Fruit fly (Drosophila melanogaster): ENCODE data around the gene CCT1.

Gene CCT1

dm6 chr3R:22464611-22465113, 26.6 kb downstream of the CCT1 start, which contains the start of gene CG7054 (continued):
- no peak for TF ChIP-seq pan (optimal IDR thresholded peaks at IDR 0.05)
- TF ChIP-seq pan (GFP tag; optimal IDR thresholded peaks at IDR 0.05 in 1 of 2, IDR thresholded peaks at IDR 0.05 in 1 of 2): no peak
- TF ChIP-seq CG6272 (GFP tag; IDR thresholded peaks at IDR 0.05): no peak
- no peak for TF ChIP-seq toy (GFP tag; IDR thresholded peaks at IDR 0.05)
- TF ChIP-seq ind (GFP tag; optimal IDR thresholded peaks at IDR 0.05): no peak
- TF ChIP-seq Lhr (GFP tag; optimal IDR thresholded peaks at IDR 0.05): no peak
- no peak for TF ChIP-seq Hsf (GFP tag; optimal IDR thresholded peaks at IDR 0.05)
- TF ChIP-seq HmgD (GFP tag; optimal IDR thresholded peaks at IDR 0.05): no peak
- TF ChIP-seq CG7786 (GFP tag; optimal IDR thresholded peaks at IDR 0.05): no peak
- TF ChIP-seq CG12744 (GFP tag; optimal IDR thresholded peaks at IDR 0.05): no peak
- peak; percentile 14 for TF ChIP-seq CG10147 (GFP tag; optimal IDR thresholded peaks at IDR 0.05)
- no peak for TF ChIP-seq pita (GFP tag; optimal IDR thresholded peaks at IDR 0.05)
- TF ChIP-seq pzg (GFP tag; optimal IDR thresholded peaks at IDR 0.05): peak; percentile 16
- TF ChIP-seq schlank (tag; optimal IDR thresholded peaks at IDR 0.05): no peak
- peak; percentile 48 for TF ChIP-seq NfI (GFP tag; optimal IDR thresholded peaks at IDR 0.05)
- no peak for TF ChIP-seq Hand (GFP tag; optimal IDR thresholded peaks at IDR 0.05)
- no peak for TF ChIP-seq CG4404 (GFP tag; IDR thresholded peaks at IDR 0.05)
- TF ChIP-seq CG15073 (GFP tag; optimal IDR thresholded peaks at IDR 0.05): no peak
- no peak for TF ChIP-seq CG11723 (GFP tag; optimal IDR thresholded peaks at IDR 0.05)
- no peak for TF ChIP-seq Oaz (GFP tag; IDR thresholded peaks at IDR 0.05)
- no peak for TF ChIP-seq croc (GFP tag; conservative IDR thresholded peaks at IDR 0.05)
- TF ChIP-seq CG18764 (GFP tag; optimal IDR thresholded peaks at IDR 0.05): no peak
- no peak for TF ChIP-seq knrl (GFP tag; IDR thresholded peaks at IDR 0.05; ENCODE audit: partially characterized antibody)
- no peak for TF ChIP-seq phol (tag; optimal IDR thresholded peaks at IDR 0.05)
- no peak for TF ChIP-seq zf30C (GFP tag; optimal IDR thresholded peaks at IDR 0.05)
- TF ChIP-seq hb (GFP tag; IDR thresholded peaks at IDR 0.05; ENCODE audit: partially characterized antibody): no peak
- TF ChIP-seq CG2120 (GFP tag; optimal IDR thresholded peaks at IDR 0.05): peak; percentile 48
- TF ChIP-seq seq (GFP tag; IDR thresholded peaks at IDR 0.05): no peak
- peak; percentile 10 for TF ChIP-seq Xbp1 (GFP tag; optimal IDR thresholded peaks at IDR 0.05)
- TF ChIP-seq Abd-B (GFP tag; optimal IDR thresholded peaks at IDR 0.05): peak; percentile 32
- TF ChIP-seq CG9437 (GFP tag; optimal IDR thresholded peaks at IDR 0.05): no peak
- TF ChIP-seq sima (GFP tag; optimal IDR thresholded peaks at IDR 0.05): no peak
- no peak for TF ChIP-seq vfl (GFP tag; optimal IDR thresholded peaks at IDR 0.05)
- no peak for TF ChIP-seq repo (GFP tag; optimal IDR thresholded peaks at IDR 0.05)
- no peak for TF ChIP-seq Chrac-16 (GFP tag; optimal IDR thresholded peaks at IDR 0.05)
- peak; percentile 27 for TF ChIP-seq CG18599 (GFP tag; optimal IDR thresholded peaks at IDR 0.05)
- peak; percentile 45 for TF ChIP-seq CG13296 (GFP tag; optimal IDR thresholded peaks at IDR 0.05)
- no peak for TF ChIP-seq CG2116 (GFP tag; optimal IDR thresholded peaks at IDR 0.05)
- peak; percentile 1 for TF ChIP-seq CG3995 (GFP tag; optimal IDR thresholded peaks at IDR 0.05)
- no peak for TF ChIP-seq CG4730 (GFP tag; IDR thresholded peaks at IDR 0.05)
- TF ChIP-seq CG1792 (GFP tag; optimal IDR thresholded peaks at IDR 0.05): no peak
- no peak for TF ChIP-seq br (optimal IDR thresholded peaks at IDR 0.05)
- peak; percentile 26; the same call in 1 of the 2 replicates for TF ChIP-seq CG14014 (GFP tag; IDR thresholded peaks at IDR 0.05)
- TF ChIP-seq CG14710 (tag; optimal IDR thresholded peaks at IDR 0.05): no peak
- TF ChIP-seq Dll (GFP tag; IDR thresholded peaks at IDR 0.05; ENCODE audit: partially characterized antibody): no peak
- no peak; the same call in 1 of the 2 replicates for TF ChIP-seq Bgb (GFP tag; IDR thresholded peaks at IDR 0.05; ENCODE audit: partially characterized antibody)
- no peak for TF ChIP-seq Asciz (GFP tag; optimal IDR thresholded peaks at IDR 0.05)
- TF ChIP-seq jumu (GFP tag; optimal IDR thresholded peaks at IDR 0.05): no peak
- TF ChIP-seq corto (GFP tag; optimal IDR thresholded peaks at IDR 0.05): no peak
- no peak for TF ChIP-seq CG7987 (GFP tag; optimal IDR thresholded peaks at IDR 0.05)
- no peak for TF ChIP-seq Hey (tag; optimal IDR thresholded peaks at IDR 0.05)
